Worm (Caenorhabditis elegans) whole organism, mixed stage, embryonic: ENCODE results near the gene ZC443.7.

ENCODE experiments used
- blmp-1 ChIP-seq: fragments of 150-350 bp; optimal IDR thresholded peaks from 2 replicates; lab custom pipeline; 2014; ENCODE audit warnings: missing biosample characterization, missing genetic modification characterization
- ces-1 ChIP-seq: fragments of 150-350 bp; optimal IDR thresholded peaks from 2 replicates; lab custom pipeline; 2014; ENCODE audit warnings: missing biosample characterization, missing genetic modification reagents, missing genetic modification characterization
- cnd-1 ChIP-seq: fragments of 200-800 bp; sonication (Bioruptor generic); optimal IDR thresholded peaks from 2 replicates; lab custom pipeline; 2018; ENCODE audit warnings: mild to moderate bottlenecking, missing genetic modification characterization, missing compliant biosample characterization
- ham-2 ChIP-seq: fragments of 200-800 bp; sonication (Bioruptor generic); optimal IDR thresholded peaks from 2 replicates; lab custom pipeline; 2018; ENCODE audit warnings: mild to moderate bottlenecking, missing genetic modification characterization, missing compliant biosample characterization
- lin-13 ChIP-seq: fragments of 150-350 bp; optimal IDR thresholded peaks from 2 replicates; lab custom pipeline; 2014; ENCODE audit warnings: missing biosample characterization, missing genetic modification characterization
- mab-5 ChIP-seq: fragments of 150-350 bp; optimal IDR thresholded peaks from 2 replicates; lab custom pipeline; 2014; ENCODE audit warnings: missing biosample characterization, missing genetic modification characterization
- mep-1 ChIP-seq: fragments of 150-350 bp; optimal IDR thresholded peaks from 2 replicates; lab custom pipeline; 2017; ENCODE audit warnings: missing biosample characterization, missing genetic modification reagents, missing genetic modification characterization, inconsistent platforms
- nhr-237 ChIP-seq: fragments of 150-350 bp; optimal IDR thresholded peaks from 2 replicates; lab custom pipeline; 2014; ENCODE audit warnings: missing biosample characterization, missing genetic modification characterization
- nhr-28 ChIP-seq: fragments of 150-350 bp; optimal IDR thresholded peaks from 2 replicates; lab custom pipeline; 2014; ENCODE audit warnings: missing biosample characterization, missing genetic modification characterization
- sem-2 ChIP-seq: fragments of 200-800 bp; sonication (Bioruptor generic); optimal IDR thresholded peaks from 2 replicates; lab custom pipeline; 2018; ENCODE audit warnings: mild to moderate bottlenecking, missing genetic modification characterization, missing compliant biosample characterization
- snpc-4 ChIP-seq: fragments of 150-350 bp; optimal IDR thresholded peaks from 2 replicates; lab custom pipeline; 2014; ENCODE audit warnings: missing biosample characterization, missing genetic modification characterization
- unc-39 ChIP-seq: fragments of 150-350 bp; optimal IDR thresholded peaks from 2 replicates; lab custom pipeline; 2014; ENCODE audit warnings: missing biosample characterization, missing genetic modification characterization
- unc-62 ChIP-seq: fragments of 150-350 bp; optimal IDR thresholded peaks from 2 replicates; lab custom pipeline; 2014; ENCODE audit warnings: missing biosample characterization, missing genetic modification reagents, missing genetic modification characterization
- ztf-11 ChIP-seq: fragments of 150-350 bp; optimal IDR thresholded peaks from 2 replicates; lab custom pipeline; 2014; ENCODE audit warnings: missing biosample characterization, missing genetic modification characterization

DNA sequence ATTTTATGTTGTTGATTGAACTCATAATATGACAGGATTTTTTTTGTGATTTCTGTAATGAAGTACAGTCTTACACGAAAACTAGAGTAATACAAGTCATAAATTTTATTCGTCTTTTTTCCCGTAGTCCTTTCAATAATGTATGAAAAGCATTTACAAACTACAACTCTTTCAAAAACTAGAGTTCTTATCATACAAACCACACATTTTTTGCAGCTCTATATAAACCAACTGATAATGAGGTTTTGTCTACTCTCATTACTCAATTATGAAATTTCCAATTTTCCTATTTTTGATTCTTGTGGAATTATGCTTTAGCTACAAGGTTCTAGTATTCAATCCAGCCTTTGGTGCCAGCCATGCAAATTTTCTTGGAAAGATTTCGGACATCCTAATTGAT, 18.5 kb downstream of the ZC443.7 start, which contains the start of gene ugt-16:
- no peak for TF ChIP-seq ham-2 (GFP tag; lab: Kevin White, UChicago)
- TF ChIP-seq nhr-28 (tag; lab: Kevin White, UChicago): no peak
- no peak for TF ChIP-seq mep-1
- TF ChIP-seq unc-62 (GFP tag; lab: Kevin White, UChicago): no peak
- no peak for TF ChIP-seq snpc-4 (tag; lab: Kevin White, UChicago)
- no peak for TF ChIP-seq lin-13 (tag; lab: Kevin White, UChicago)
- TF ChIP-seq cnd-1 (tag; lab: Kevin White, UChicago): no peak
- TF ChIP-seq mab-5 (tag; lab: Kevin White, UChicago): no peak
- TF ChIP-seq ces-1 (GFP tag; lab: Kevin White, UChicago): no peak
- TF ChIP-seq blmp-1 (tag; lab: Kevin White, UChicago): no peak
- TF ChIP-seq nhr-237: no peak
- TF ChIP-seq sem-2: no peak
- no peak for TF ChIP-seq ztf-11
- no peak for TF ChIP-seq unc-39 (tag; lab: Kevin White, UChicago)
